Worm (Caenorhabditis elegans) whole organism, late embryonic: ENCODE data around the gene F46B3.7.

Source experiments
- K09A11.1 ChIP-seq: sonication (generic microtip); optimal IDR thresholded peaks from 2 replicates; lab custom pipeline; 2017; ENCODE audit warnings: antibody characterized with exemption, mild to moderate bottlenecking, missing genetic modification characterization, missing compliant biosample characterization; ENCODE audit not compliant: insufficient read depth
- ceh-34 ChIP-seq: sonication (generic microtip); optimal IDR thresholded peaks from 2 replicates; lab custom pipeline; 2016; ENCODE audit warnings: mild to moderate bottlenecking, missing genetic modification characterization, missing compliant biosample characterization
- ceh-45 ChIP-seq: fragments of 200-800 bp; sonication (Bioruptor generic); IDR thresholded peaks from 2 replicates; pipeline ENCODE4 v1.3.6; 2022; ENCODE audit warnings: missing genetic modification reagents, missing genetic modification characterization, missing compliant biosample characterization
- ceh-48 ChIP-seq: sonication (generic microtip); optimal IDR thresholded peaks from 2 replicates; lab custom pipeline; 2016; ENCODE audit warnings: missing genetic modification characterization, inconsistent platforms, missing compliant biosample characterization
- fkh-10 ChIP-seq: fragments of 150-350 bp; optimal IDR thresholded peaks from 2 replicates; lab custom pipeline; 2014; ENCODE audit warnings: missing biosample characterization, missing genetic modification reagents, missing genetic modification characterization
- madf-2 ChIP-seq: sonication (generic microtip); optimal IDR thresholded peaks from 2 replicates; lab custom pipeline; 2017; ENCODE audit warnings: missing genetic modification characterization, missing compliant biosample characterization
- odd-2 ChIP-seq: sonication (generic microtip); optimal IDR thresholded peaks from 2 replicates; lab custom pipeline; 2017; ENCODE audit warnings: antibody characterized with exemption, mild to moderate bottlenecking, missing genetic modification characterization, missing compliant biosample characterization
- pax-1 ChIP-seq: fragments of 150-350 bp; optimal IDR thresholded peaks from 2 replicates; lab custom pipeline; 2014; ENCODE audit warnings: missing biosample characterization, missing genetic modification characterization
- pha-4 ChIP-seq: fragments of 150-350 bp; optimal IDR thresholded peaks from 2 replicates; lab custom pipeline; 2018; ENCODE audit warnings: missing biosample characterization, missing genetic modification reagents, missing genetic modification characterization
- syd-9 ChIP-seq: sonication (generic microtip); optimal IDR thresholded peaks from 2 replicates; lab custom pipeline; 2016; ENCODE audit warnings: mild to moderate bottlenecking, missing genetic modification characterization, moderate library complexity, missing compliant biosample characterization
- tbx-7 ChIP-seq: sonication (generic microtip); optimal IDR thresholded peaks from 2 replicates; lab custom pipeline; 2016; ENCODE audit warnings: missing genotype, missing genetic modification characterization, missing compliant biosample characterization

DNA sequence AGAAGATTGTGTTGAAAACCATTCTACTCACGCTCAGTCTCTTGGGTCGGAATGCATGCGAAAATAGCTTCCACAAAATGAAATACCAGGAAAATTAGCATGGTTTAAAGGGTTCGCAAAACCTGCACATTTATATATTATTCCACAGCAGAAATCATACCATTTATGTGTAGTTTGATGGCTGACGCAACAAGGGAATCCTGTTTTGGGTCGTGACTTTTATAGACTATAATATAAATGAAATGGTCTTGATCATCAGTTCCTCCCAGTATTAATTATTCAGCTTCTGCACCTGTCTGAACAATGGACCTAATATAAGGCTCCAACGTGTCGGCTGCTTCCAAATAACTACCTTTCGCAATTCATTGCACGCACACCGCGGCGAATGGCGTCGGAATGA, 4.5 kb upstream of the F46B3.7 start, which contains the start of gene F46B3.8:
- TF ChIP-seq pax-1: no peak
- TF ChIP-seq tbx-7: no peak
- no peak for TF ChIP-seq ceh-34 (tag; lab: Kevin White, UChicago)
- no peak for TF ChIP-seq ceh-45 (GFP tag; lab: Robert Waterston, UW)
- no peak for TF ChIP-seq pha-4 (tag; lab: Kevin White, UChicago)
- TF ChIP-seq K09A11.1 (tag; lab: Kevin White, UChicago): no peak
- TF ChIP-seq odd-2 (tag; lab: Kevin White, UChicago): no peak
- TF ChIP-seq fkh-10 (GFP tag; lab: Kevin White, UChicago): no peak
- TF ChIP-seq syd-9 (tag; lab: Kevin White, UChicago): no peak
- no peak for TF ChIP-seq ceh-48
- no peak for TF ChIP-seq madf-2
